Worm (Caenorhabditis elegans): ENCODE data around the gene prdx-3.

prdx-3 gene

ce11 chrIII:4382118-4382517 is 25.1 kb upstream of the prdx-3 start:
- TF ChIP-seq nhr-76 (tag; optimal IDR thresholded peaks at IDR 0.05), result no peak
- TF ChIP-seq ham-2 (GFP tag; optimal IDR thresholded peaks at IDR 0.05), result no peak
- no peak for TF ChIP-seq nhr-12 (tag; optimal IDR thresholded peaks at IDR 0.05)
- TF ChIP-seq ceh-83 (GFP tag; optimal IDR thresholded peaks at IDR 0.05), result no peak
- TF ChIP-seq flh-1 (GFP tag; optimal IDR thresholded peaks at IDR 0.05), result no peak
- TF ChIP-seq hlh-1 (tag; optimal IDR thresholded peaks at IDR 0.05), result no peak
- TF ChIP-seq nhr-237 (tag; optimal IDR thresholded peaks at IDR 0.05), result no peak

- TF ChIP-seq unc-62 (GFP tag; optimal IDR thresholded peaks at IDR 0.05) (no peak), nhr-28 (tag; optimal IDR thresholded peaks at IDR 0.05) (no peak), pha-4 (tag; optimal IDR thresholded peaks at IDR 0.05) (no peak), lin-13 (tag; optimal IDR thresholded peaks at IDR 0.05) (no peak), hlh-1 (tag; optimal IDR thresholded peaks at IDR 0.05) (no peak), ztf-11 (tag; optimal IDR thresholded peaks at IDR 0.05) (no peak), unc-39 (tag; optimal IDR thresholded peaks at IDR 0.05) (no peak), bed-3 (GFP tag; optimal IDR thresholded peaks at IDR 0.05) (no peak), unc-120 (tag; optimal IDR thresholded peaks at IDR 0.05; ENCODE audit: poor library complexity, severe bottlenecking) (no peak), nhr-237 (tag; optimal IDR thresholded peaks at IDR 0.05) (no peak)
Measured at ce11 chrIII:4384487-4384886, 22.8 kb upstream of the prdx-3 start, which contains the start of gene pals-28. pals-28 (plus strand) TSS chrIII:4384787.

- TF ChIP-seq zip-8 (tag; optimal IDR thresholded peaks at IDR 0.05) (peak; percentile 95), elt-3 (tag; optimal IDR thresholded peaks at IDR 0.05) (no peak)
Measured at ce11 chrIII:4390421-4390820, 16.8 kb upstream of the prdx-3 start.

ce11 chrIII:4391319-4391718 is 15.9 kb upstream of the prdx-3 start:
- TF ChIP-seq unc-120 (tag; optimal IDR thresholded peaks at IDR 0.05; ENCODE audit: poor library complexity, severe bottlenecking), result no peak
- no peak for TF ChIP-seq ceh-43 (GFP tag; optimal IDR thresholded peaks at IDR 0.05)
- no peak for TF ChIP-seq zip-8 (tag; optimal IDR thresholded peaks at IDR 0.05)
- TF ChIP-seq snpc-4 (tag; optimal IDR thresholded peaks at IDR 0.05), result no peak
- no peak for TF ChIP-seq pha-4 (tag; optimal IDR thresholded peaks at IDR 0.05)
- TF ChIP-seq sptf-1 (tag; optimal IDR thresholded peaks at IDR 0.05), result no peak
- TF ChIP-seq unc-62 (GFP tag; optimal IDR thresholded peaks at IDR 0.05), result no peak
- TF ChIP-seq cnd-1 (tag; optimal IDR thresholded peaks at IDR 0.05), result no peak
- TF ChIP-seq hlh-1 (tag; optimal IDR thresholded peaks at IDR 0.05), result no peak
- TF ChIP-seq ham-2 (GFP tag; optimal IDR thresholded peaks at IDR 0.05), result no peak
- no peak for TF ChIP-seq lin-32 (GFP tag; optimal IDR thresholded peaks at IDR 0.05)
- TF ChIP-seq nhr-76 (tag; optimal IDR thresholded peaks at IDR 0.05), result no peak
- no peak for TF ChIP-seq elt-1 (tag; optimal IDR thresholded peaks at IDR 0.05; ENCODE audit: borderline replicate concordance, insufficient read depth)
- no peak for TF ChIP-seq nhr-12 (tag; optimal IDR thresholded peaks at IDR 0.05)
- no peak for TF ChIP-seq ztf-11 (tag; optimal IDR thresholded peaks at IDR 0.05)
- no peak for TF ChIP-seq tbx-8 (GFP tag; optimal IDR thresholded peaks at IDR 0.05)

ce11 chrIII:4391938-4392337 is 15.3 kb upstream of the prdx-3 start:
- TF ChIP-seq ces-1 (GFP tag; optimal IDR thresholded peaks at IDR 0.05) (no peak), nhr-76 (tag; optimal IDR thresholded peaks at IDR 0.05) (no peak), blmp-1 (tag; optimal IDR thresholded peaks at IDR 0.05) (no peak), elt-1 (tag; optimal IDR thresholded peaks at IDR 0.05; ENCODE audit: borderline replicate concordance, insufficient read depth) (peak; percentile 63), sptf-1 (tag; optimal IDR thresholded peaks at IDR 0.05) (no peak)

ce11 chrIII:4394496-4394895 is 12.7 kb upstream of the prdx-3 start, which contains the start of gene R07E5.4:
R07E5.4 (plus strand) TSS chrIII:4394796.
- no peak for TF ChIP-seq unc-39 (tag; optimal IDR thresholded peaks at IDR 0.05)
- TF ChIP-seq zip-8 (tag; optimal IDR thresholded peaks at IDR 0.05), result no peak
- no peak for TF ChIP-seq unc-62 (GFP tag; optimal IDR thresholded peaks at IDR 0.05)
- no peak for TF ChIP-seq snpc-4 (tag; optimal IDR thresholded peaks at IDR 0.05)
- TF ChIP-seq ceh-83 (GFP tag; optimal IDR thresholded peaks at IDR 0.05), result no peak
- no peak for TF ChIP-seq nhr-76 (tag; optimal IDR thresholded peaks at IDR 0.05)
- no peak for TF ChIP-seq mab-5 (tag; optimal IDR thresholded peaks at IDR 0.05)
- TF ChIP-seq blmp-1 (tag; optimal IDR thresholded peaks at IDR 0.05), result no peak
- TF ChIP-seq nhr-28 (tag; optimal IDR thresholded peaks at IDR 0.05), result no peak
- TF ChIP-seq drap-1 (GFP tag; optimal IDR thresholded peaks at IDR 0.05), result no peak
- TF ChIP-seq sptf-1 (tag; optimal IDR thresholded peaks at IDR 0.05), result no peak
- TF ChIP-seq ham-2 (GFP tag; optimal IDR thresholded peaks at IDR 0.05), result no peak
- TF ChIP-seq pha-4 (tag; optimal IDR thresholded peaks at IDR 0.05), result no peak
- no peak for TF ChIP-seq tbx-8 (GFP tag; optimal IDR thresholded peaks at IDR 0.05)
- no peak for TF ChIP-seq nhr-12 (tag; optimal IDR thresholded peaks at IDR 0.05)
- TF ChIP-seq lsy-2 (tag; optimal IDR thresholded peaks at IDR 0.05), result no peak
- TF ChIP-seq elt-1 (tag; optimal IDR thresholded peaks at IDR 0.05; ENCODE audit: borderline replicate concordance, insufficient read depth), result no peak
